Fruit fly (Drosophila melanogaster) whole organism, adult: ENCODE measurements around the gene CG7381.

Experiments used
- CG11617 ChIP-seq: fragments of 200-800 bp; sonication (Bioruptor generic); optimal IDR thresholded peaks from 2 replicates; lab custom pipeline; 2017; ENCODE audit warnings: mild to moderate bottlenecking, missing biosample characterization, missing genetic modification reagents, missing genetic modification characterization
- CG12768 ChIP-seq: fragments of 200-800 bp; sonication (Bioruptor generic); optimal IDR thresholded peaks from 2 replicates; lab custom pipeline; 2017; ENCODE audit warnings: missing biosample characterization, missing genetic modification characterization, mild to moderate bottlenecking, moderate library complexity, missing genetic modification reagents
- CG14711 ChIP-seq: fragments of 200-800 bp; sonication (Bioruptor generic); optimal IDR thresholded peaks from 2 replicates; lab custom pipeline; 2018; ENCODE audit warnings: missing biosample characterization, mild to moderate bottlenecking, missing genetic modification characterization, moderate library complexity
- CG1620 ChIP-seq: fragments of 200-800 bp; sonication (Bioruptor generic); optimal IDR thresholded peaks from 2 replicates; lab custom pipeline; 2016; ENCODE audit warnings: missing biosample characterization, missing genetic modification characterization
- CG33017 ChIP-seq: fragments of 200-800 bp; sonication (Bioruptor generic); optimal IDR thresholded peaks from 2 replicates; lab custom pipeline; 2018; ENCODE audit warnings: missing biosample characterization, mild to moderate bottlenecking, missing genetic modification characterization, moderate library complexity
- CG5204 ChIP-seq: fragments of 200-800 bp; sonication (Bioruptor generic); optimal IDR thresholded peaks from 2 replicates; lab custom pipeline; 2016; ENCODE audit warnings: missing biosample characterization, missing genetic modification characterization
- CG7045 ChIP-seq: fragments of 200-800 bp; sonication (Bioruptor generic); optimal IDR thresholded peaks from 2 replicates; lab custom pipeline; 2017; ENCODE audit warnings: missing biosample characterization, mild to moderate bottlenecking, missing genetic modification characterization
- CG7101 ChIP-seq: fragments of 200-800 bp; sonication (Bioruptor generic); optimal IDR thresholded peaks from 2 replicates; lab custom pipeline; 2018; ENCODE audit warnings: missing biosample characterization, mild to moderate bottlenecking, missing genetic modification characterization, moderate library complexity
- Clk ChIP-seq: fragments of 200-800 bp; sonication (Bioruptor generic); optimal IDR thresholded peaks from 2 replicates; lab custom pipeline; 2017; ENCODE audit warnings: missing biosample characterization, missing genetic modification characterization
- Crg-1 ChIP-seq: fragments of 200-800 bp; sonication (Bioruptor generic); optimal IDR thresholded peaks from 2 replicates; lab custom pipeline; 2016; ENCODE audit warnings: missing biosample characterization, missing genetic modification characterization
- Hr96 ChIP-seq: fragments of 200-800 bp; sonication (Bioruptor generic); optimal IDR thresholded peaks from 2 replicates; lab custom pipeline; 2016; ENCODE audit warnings: missing biosample characterization, missing genetic modification characterization
- Mnt ChIP-seq: fragments of 200-800 bp; sonication (Bioruptor generic); optimal IDR thresholded peaks from 2 replicates; lab custom pipeline; 2016; ENCODE audit warnings: missing biosample characterization, mild to moderate bottlenecking, missing genetic modification characterization
- bab1 ChIP-seq: fragments of 200-800 bp; sonication (Bioruptor generic); optimal IDR thresholded peaks from 3 replicates; lab custom pipeline; 2019; ENCODE audit warnings: missing biosample characterization, mild to moderate bottlenecking, missing genetic modification characterization, moderate library complexity
- cic ChIP-seq: fragments of 200-800 bp; sonication (Bioruptor generic); optimal IDR thresholded peaks from 2 replicates; lab custom pipeline; 2017; ENCODE audit warnings: missing biosample characterization, mild to moderate bottlenecking, missing genetic modification characterization, moderate library complexity
- cnc ChIP-seq, 2 experiments: fragments of >200 bp; optimal IDR thresholded peaks; 2 replicates each; lab custom pipeline; 2017
- kay ChIP-seq: fragments of 200-800 bp; sonication (Bioruptor generic); peaks from one replicate; lab custom pipeline; 2016; ENCODE audit warnings: missing biosample characterization, missing genetic modification characterization, borderline replicate concordance
- ovo ChIP-seq: fragments of 200-800 bp; sonication (Bioruptor generic); optimal IDR thresholded peaks from 2 replicates; lab custom pipeline; 2016; ENCODE audit warnings: missing biosample characterization, missing genetic modification characterization
- pad ChIP-seq: fragments of 200-800 bp; sonication (Bioruptor generic); optimal IDR thresholded peaks from 3 replicates; lab custom pipeline; 2017; ENCODE audit warnings: missing biosample characterization, missing genetic modification characterization, mild to moderate bottlenecking, moderate library complexity, missing genetic modification reagents
- tj ChIP-seq: fragments of 200-800 bp; sonication (Bioruptor generic); optimal IDR thresholded peaks from 3 replicates; lab custom pipeline; 2017; ENCODE audit warnings: missing biosample characterization, mild to moderate bottlenecking, missing genetic modification characterization, moderate library complexity
- toe ChIP-seq: fragments of 200-800 bp; sonication (Bioruptor generic); optimal IDR thresholded peaks from 2 replicates; lab custom pipeline; 2016; ENCODE audit warnings: missing biosample characterization, missing genetic modification characterization

CG7381 gene

DNA sequence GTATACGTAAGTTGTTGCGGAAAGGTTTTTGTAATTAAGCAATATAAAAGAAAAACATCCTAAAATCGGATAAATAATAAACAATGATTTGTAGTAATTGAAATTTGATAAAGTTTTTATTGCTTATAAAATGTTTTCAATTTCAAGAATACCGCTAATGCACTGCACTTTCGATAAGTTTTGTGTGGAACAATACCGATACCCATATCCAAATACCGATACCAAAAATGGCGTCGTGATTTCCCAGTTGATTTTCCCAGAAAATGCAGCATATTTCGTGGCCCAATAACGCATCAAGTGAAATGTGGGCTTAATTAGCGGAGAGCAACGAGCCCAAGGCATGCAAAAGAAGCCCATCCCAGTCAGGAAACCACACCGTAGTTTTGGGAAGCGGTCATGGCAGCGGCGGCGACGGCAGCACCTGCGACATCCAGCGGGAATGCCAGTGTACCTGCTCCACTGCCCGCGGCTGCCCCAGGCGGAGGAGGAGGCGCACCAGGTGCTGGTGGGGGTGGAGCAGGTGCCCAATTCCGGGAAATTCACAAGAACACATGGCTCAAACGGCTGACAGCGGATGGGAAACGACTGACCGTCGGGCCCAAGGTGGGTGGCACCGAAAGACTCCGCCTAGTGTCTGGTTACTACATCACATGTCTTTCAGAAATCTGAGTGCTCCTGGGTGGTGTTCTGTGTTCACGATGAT, 8.7 kb upstream of the CG7381 start, which contains the start of gene CG31342:
TSS of gene CG31342 (plus strand) at position 214 of the 703 bp plus-strand sequence.
- TF ChIP-seq CG14711, result peak; percentile 59
- no peak for TF ChIP-seq pad (GFP tag; lab: Kevin White, UChicago)
- TF ChIP-seq CG11617 (GFP tag; lab: Kevin White, UChicago), result peak; percentile 34
- TF ChIP-seq CG12768 (GFP tag; lab: Kevin White, UChicago), result no peak
- peak; percentile 59 for TF ChIP-seq CG7101 (tag; lab: Kevin White, UChicago)
- TF ChIP-seq kay (GFP tag; lab: Kevin White, UChicago), result no peak
- TF ChIP-seq Mnt (GFP tag; lab: Kevin White, UChicago), result no peak
- peak; percentile 70 for TF ChIP-seq bab1
- peak; percentile 50 for TF ChIP-seq CG33017
- no peak for TF ChIP-seq toe (GFP tag; lab: Kevin White, UChicago)
- TF ChIP-seq tj, result peak; percentile 5
- TF ChIP-seq cic (GFP tag; lab: Kevin White, UChicago), result no peak
- TF ChIP-seq CG1620 (GFP tag; lab: Kevin White, UChicago), result no peak
- no peak for TF ChIP-seq CG5204 (GFP tag; lab: Kevin White, UChicago)
- no peak for TF ChIP-seq ovo (GFP tag; lab: Kevin White, UChicago)
- no peak for TF ChIP-seq Crg-1 (GFP tag; lab: Kevin White, UChicago)
- no peak for TF ChIP-seq Clk (GFP tag; lab: Kevin White, UChicago)
- TF ChIP-seq cnc (optimal IDR thresholded peaks at IDR 0.05; lab: Kevin White, UChicago), result no peak
- no peak for TF ChIP-seq Hr96 (GFP tag; lab: Kevin White, UChicago)
- TF ChIP-seq CG7045 (GFP tag; lab: Kevin White, UChicago), result peak; percentile 40

DNA sequence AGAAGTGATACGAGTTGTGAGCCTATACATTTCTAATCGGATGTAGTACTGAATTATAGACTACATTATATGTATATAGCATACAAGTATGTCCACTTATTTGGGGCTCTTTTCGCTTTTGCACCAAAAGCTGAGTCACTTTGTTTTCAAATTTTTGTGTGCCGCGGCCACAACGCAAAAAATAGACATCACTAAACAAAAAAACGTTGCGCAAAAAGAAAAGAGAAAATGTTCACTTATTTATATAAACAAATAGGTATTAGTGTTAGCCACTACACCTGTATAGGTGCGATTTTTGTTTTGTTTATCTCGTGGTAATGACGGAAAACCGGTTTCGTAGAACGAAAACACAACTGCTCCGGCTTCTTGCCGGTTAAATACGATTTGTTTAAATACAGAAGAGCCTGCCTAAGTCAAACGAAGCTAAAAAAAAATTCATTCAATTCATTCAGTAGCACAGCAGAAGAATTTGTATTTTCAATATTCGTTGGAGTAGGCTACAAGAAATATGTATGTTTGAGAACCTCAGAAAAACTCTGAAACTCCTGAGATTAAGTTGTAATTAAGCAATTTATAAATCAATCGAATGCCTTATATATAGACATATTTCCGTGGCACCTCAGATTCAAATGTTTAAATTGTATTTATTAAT, 5.8 kb upstream of the CG7381 start:
- TF ChIP-seq Mnt (GFP tag; lab: Kevin White, UChicago) (peak; percentile 24), bab1 (no peak), pad (GFP tag; lab: Kevin White, UChicago) (no peak), kay (GFP tag; lab: Kevin White, UChicago) (peak; percentile 98), cic (GFP tag; lab: Kevin White, UChicago) (peak; percentile 78)

DNA sequence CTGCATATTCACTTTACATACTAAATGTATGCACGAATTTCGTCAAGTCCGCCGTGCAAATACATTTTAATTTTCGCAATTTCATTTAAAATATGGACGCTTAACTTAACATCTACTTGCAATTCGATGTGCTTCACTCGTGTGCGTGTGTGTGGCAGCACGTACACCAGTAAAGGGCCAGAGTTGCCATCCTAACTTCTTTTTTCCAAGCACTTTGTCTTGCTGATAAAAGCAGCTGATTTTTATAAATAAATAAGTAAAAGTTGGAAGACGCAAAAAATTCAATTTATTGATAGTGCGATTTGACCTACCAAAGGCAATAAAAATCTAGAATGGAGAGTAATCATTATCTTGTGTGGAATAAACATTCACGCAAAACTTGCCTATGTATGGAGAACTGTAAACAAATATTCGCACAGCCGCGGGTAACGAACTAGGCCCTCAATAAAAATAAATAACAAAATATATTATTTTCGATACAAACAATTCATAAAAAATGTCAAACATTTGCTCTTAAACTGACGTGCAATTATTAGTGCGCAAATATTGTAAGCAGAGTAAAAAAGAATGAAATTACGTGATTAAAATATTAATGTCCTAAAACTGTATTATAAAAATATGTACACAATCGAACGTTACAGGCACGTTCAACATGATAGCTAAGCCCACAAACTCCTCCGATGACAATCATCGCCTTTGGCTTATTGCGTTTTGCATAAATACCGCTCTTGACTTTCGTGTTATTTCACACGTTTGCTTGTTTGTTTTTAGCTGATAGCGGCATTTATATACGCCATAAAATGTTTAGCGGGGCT, 5.1 kb upstream of the CG7381 start:
- TF ChIP-seq tj (peak; percentile 89), cic (GFP tag; lab: Kevin White, UChicago) (peak; percentile 91), CG5204 (GFP tag; lab: Kevin White, UChicago) (peak; percentile 75), CG12768 (GFP tag; lab: Kevin White, UChicago) (peak; percentile 80), CG7045 (GFP tag; lab: Kevin White, UChicago) (peak; percentile 44), ovo (GFP tag; lab: Kevin White, UChicago) (peak; percentile 72), CG14711 (peak; percentile 93), cnc (optimal IDR thresholded peaks at IDR 0.05; lab: Kevin White, UChicago) (no peak), CG7101 (tag; lab: Kevin White, UChicago) (peak; percentile 81), pad (GFP tag; lab: Kevin White, UChicago) (peak; percentile 47), kay (GFP tag; lab: Kevin White, UChicago) (peak; percentile 54), Hr96 (GFP tag; lab: Kevin White, UChicago) (no peak), Clk (GFP tag; lab: Kevin White, UChicago) (peak; percentile 76), CG1620 (GFP tag; lab: Kevin White, UChicago) (peak; percentile 13), CG11617 (GFP tag; lab: Kevin White, UChicago) (peak; percentile 83), Crg-1 (GFP tag; lab: Kevin White, UChicago) (peak; percentile 35), Mnt (GFP tag; lab: Kevin White, UChicago) (peak; percentile 44), CG33017 (peak; percentile 82), bab1 (peak; percentile 72), toe (GFP tag; lab: Kevin White, UChicago) (peak; percentile 56)

DNA sequence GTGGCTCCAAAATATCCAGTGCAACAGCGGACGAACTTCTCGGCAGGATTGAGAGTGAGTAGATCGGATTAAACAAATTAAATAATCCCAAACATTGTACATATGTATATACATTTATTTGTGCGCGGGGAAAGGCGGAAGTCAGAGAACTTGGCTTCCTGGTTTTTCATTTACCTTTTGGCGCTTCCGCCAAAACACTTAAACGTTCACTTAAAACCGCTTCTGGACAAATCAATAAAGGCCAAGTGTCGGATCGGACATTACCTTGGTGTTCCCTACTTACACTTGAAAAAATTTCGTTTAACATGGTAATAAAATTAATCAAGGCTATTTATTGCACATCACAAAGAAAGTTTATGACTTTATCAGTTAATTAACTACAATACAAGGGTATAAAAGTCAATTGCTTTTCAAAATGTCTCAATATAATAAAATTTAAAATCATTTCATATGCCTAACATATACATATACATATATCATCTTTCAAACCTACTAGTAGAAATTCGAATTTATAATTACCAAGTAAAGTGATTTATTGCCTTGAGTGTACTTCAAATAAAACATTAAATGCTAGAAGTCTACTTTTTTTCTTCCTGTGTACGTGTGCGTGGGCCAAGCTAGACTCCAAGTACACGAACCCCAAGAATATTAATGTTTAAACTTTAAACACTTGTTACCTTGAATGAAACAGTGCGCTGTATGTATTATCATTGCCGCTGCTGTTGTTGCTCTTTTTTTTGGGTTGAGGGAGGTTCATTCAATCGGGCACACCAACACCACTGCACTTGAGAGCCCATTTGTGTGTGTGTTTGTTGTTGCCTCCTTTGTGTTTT, 4.3 kb upstream of the CG7381 start:
- TF ChIP-seq tj, result no peak
- peak; percentile 59 for TF ChIP-seq CG5204 (GFP tag; lab: Kevin White, UChicago)
- no peak for TF ChIP-seq CG1620 (GFP tag; lab: Kevin White, UChicago)
- TF ChIP-seq CG12768 (GFP tag; lab: Kevin White, UChicago), result peak; percentile 77
- peak; percentile 27 for TF ChIP-seq toe (GFP tag; lab: Kevin White, UChicago)
- TF ChIP-seq Crg-1 (GFP tag; lab: Kevin White, UChicago), result no peak
- no peak for TF ChIP-seq cnc (optimal IDR thresholded peaks at IDR 0.05; lab: Kevin White, UChicago)
- TF ChIP-seq Clk (GFP tag; lab: Kevin White, UChicago), result peak; percentile 16
- TF ChIP-seq Hr96 (GFP tag; lab: Kevin White, UChicago), result no peak
- no peak for TF ChIP-seq kay (GFP tag; lab: Kevin White, UChicago)
- TF ChIP-seq CG33017, result peak; percentile 79
- peak; percentile 61 for TF ChIP-seq CG11617 (GFP tag; lab: Kevin White, UChicago)
- TF ChIP-seq bab1, result peak; percentile 39
- TF ChIP-seq ovo (GFP tag; lab: Kevin White, UChicago), result no peak
- TF ChIP-seq CG14711, result no peak
- TF ChIP-seq Mnt (GFP tag; lab: Kevin White, UChicago), result no peak
- TF ChIP-seq cic (GFP tag; lab: Kevin White, UChicago), result no peak
- TF ChIP-seq CG7045 (GFP tag; lab: Kevin White, UChicago), result peak; percentile 76
- TF ChIP-seq CG7101 (tag; lab: Kevin White, UChicago), result peak; percentile 41
- TF ChIP-seq pad (GFP tag; lab: Kevin White, UChicago), result peak; percentile 9
